Fruit fly (Drosophila melanogaster) whole organism, embryonic: ENCODE measurements around the gene CG15696.

ENCODE experiments used
- Antp ChIP-seq: fragments of 200-800 bp; sonication (Bioruptor generic); optimal IDR thresholded peaks from 3 replicates; lab custom pipeline; 2016; ENCODE audit warnings: missing biosample characterization, missing genetic modification characterization
- Asciz ChIP-seq: fragments of 200-800 bp; sonication (Bioruptor generic); optimal IDR thresholded peaks from 2 replicates; lab custom pipeline; 2017; ENCODE audit warnings: missing biosample characterization, mild to moderate bottlenecking, missing genetic modification characterization, missing genetic modification reagents
- Blimp-1 ChIP-seq: fragments of 200-800 bp; sonication (Bioruptor generic); optimal IDR thresholded peaks from 3 replicates; lab custom pipeline; 2018; ENCODE audit warnings: missing biosample characterization, missing genetic modification characterization, mild to moderate bottlenecking, moderate library complexity, missing genetic modification reagents
- CG10366 ChIP-seq: fragments of 200-800 bp; sonication (Bioruptor generic); IDR thresholded peaks from 2 replicates; pipeline ENCODE4 v1.3.6; 2022; ENCODE audit warnings: missing biosample characterization, missing genetic modification characterization
- CG11247 ChIP-seq: fragments of 200-800 bp; sonication (Bioruptor generic); IDR thresholded peaks from 2 replicates; pipeline ENCODE4 v1.3.6; 2022; ENCODE audit warnings: missing biosample characterization, missing genetic modification characterization
- CG11560 ChIP-seq: fragments of 200-800 bp; sonication (Bioruptor generic); IDR thresholded peaks from 3 replicates; pipeline ENCODE4 v1.3.6; 2022; ENCODE audit warnings: missing biosample characterization, missing genetic modification characterization
- CG15479 ChIP-seq: fragments of 200-800 bp; sonication (Bioruptor generic); optimal IDR thresholded peaks from 3 replicates; lab custom pipeline; 2019; ENCODE audit warnings: missing biosample characterization, mild to moderate bottlenecking, missing genetic modification characterization, moderate library complexity
- CG3065 ChIP-seq: fragments of 200-800 bp; sonication (Bioruptor generic); optimal IDR thresholded peaks from 2 replicates; lab custom pipeline; 2016; ENCODE audit warnings: missing biosample characterization, missing genetic modification characterization
- CG3163 ChIP-seq: fragments of 200-800 bp; sonication (Bioruptor generic); optimal IDR thresholded peaks from 3 replicates; lab custom pipeline; 2016; ENCODE audit warnings: missing biosample characterization, missing genetic modification characterization
- CG32767 ChIP-seq: fragments of 200-800 bp; sonication (Bioruptor generic); IDR thresholded peaks from 2 replicates; pipeline ENCODE4 v1.3.6; 2022; ENCODE audit warnings: missing biosample characterization, missing genetic modification characterization
- CG4424 ChIP-seq: fragments of 200-800 bp; sonication (Bioruptor generic); optimal IDR thresholded peaks from 3 replicates; lab custom pipeline; 2016; ENCODE audit warnings: missing biosample characterization, missing genetic modification characterization
- CG4617 ChIP-seq: fragments of 200-800 bp; sonication (Bioruptor generic); optimal IDR thresholded peaks from 3 replicates; lab custom pipeline; 2016; ENCODE audit warnings: missing biosample characterization, missing genetic modification characterization, borderline replicate concordance
- CG4730 ChIP-seq: fragments of 200-800 bp; sonication (Bioruptor generic); IDR thresholded peaks from 2 replicates; pipeline ENCODE4 v1.3.6; 2022; ENCODE audit warnings: missing biosample characterization, missing genetic modification characterization
- CG9932 ChIP-seq: fragments of 200-800 bp; sonication (Bioruptor generic); IDR thresholded peaks from 2 replicates; pipeline ENCODE4 v1.3.6; 2022; ENCODE audit warnings: missing biosample characterization, missing genetic modification characterization
- CoRest ChIP-seq: fragments of 200-800 bp; sonication (Bioruptor generic); optimal IDR thresholded peaks from 3 replicates; lab custom pipeline; 2018; ENCODE audit warnings: missing biosample characterization, mild to moderate bottlenecking, missing genetic modification characterization, moderate library complexity
- ERR ChIP-seq: fragments of 200-800 bp; sonication (Bioruptor generic); optimal IDR thresholded peaks from 2 replicates; lab custom pipeline; 2016; ENCODE audit warnings: missing biosample characterization, missing genetic modification characterization
- Gsc ChIP-seq: fragments of 200-800 bp; sonication (Bioruptor generic); IDR thresholded peaks from 2 replicates; pipeline ENCODE4 v1.3.6; 2022; ENCODE audit warnings: missing biosample characterization, missing genetic modification characterization
- H15 ChIP-seq: fragments of 200-800 bp; sonication (Bioruptor generic); IDR thresholded peaks from 3 replicates; pipeline ENCODE4 v1.3.6; 2022; ENCODE audit warnings: missing biosample characterization, missing genetic modification characterization
- Kr ChIP-seq: fragments of 200-800 bp; sonication (Bioruptor generic); optimal IDR thresholded peaks from 2 replicates; lab custom pipeline; 2017; ENCODE audit warnings: missing biosample characterization, mild to moderate bottlenecking, missing genetic modification characterization
- NC2β ChIP-seq: fragments of 200-800 bp; sonication (Bioruptor generic); optimal IDR thresholded peaks from 2 replicates; lab custom pipeline; 2016; ENCODE audit warnings: missing biosample characterization, missing genetic modification characterization
- PHDP ChIP-seq: fragments of 200-800 bp; sonication (Bioruptor generic); optimal IDR thresholded peaks from 3 replicates; lab custom pipeline; 2018; ENCODE audit warnings: missing biosample characterization, mild to moderate bottlenecking, missing genetic modification characterization, moderate library complexity
- Ravus ChIP-seq: fragments of 200-800 bp; sonication (Bioruptor generic); IDR thresholded peaks from 2 replicates; pipeline ENCODE4 v1.3.6; 2022; ENCODE audit warnings: missing biosample characterization, missing genetic modification characterization
- Ssrp ChIP-seq: fragments of 200-800 bp; sonication (Bioruptor generic); optimal IDR thresholded peaks from 2 replicates; lab custom pipeline; 2018; ENCODE audit warnings: missing biosample characterization, mild to moderate bottlenecking, missing genetic modification characterization, moderate library complexity
- abd-A ChIP-seq: fragments of 200-800 bp; sonication (Bioruptor generic); optimal IDR thresholded peaks from 3 replicates; lab custom pipeline; 2019; ENCODE audit warnings: missing biosample characterization, mild to moderate bottlenecking, missing genetic modification characterization, moderate library complexity
- amos ChIP-seq: fragments of 200-800 bp; sonication (Bioruptor generic); IDR thresholded peaks from 2 replicates; pipeline ENCODE4 v1.3.6; 2022; ENCODE audit warnings: missing biosample characterization, missing genetic modification characterization; ENCODE audit not compliant: partially characterized antibody
- ase ChIP-seq: fragments of 200-800 bp; sonication (Bioruptor generic); IDR thresholded peaks from 3 replicates; pipeline ENCODE4 v1.3.6; 2022; ENCODE audit warnings: missing biosample characterization, missing genetic modification characterization
- ems ChIP-seq: fragments of 200-800 bp; sonication (Bioruptor generic); optimal IDR thresholded peaks from 3 replicates; lab custom pipeline; 2016; ENCODE audit warnings: missing biosample characterization, missing genetic modification characterization
- ewg ChIP-seq: fragments of 200-800 bp; sonication (Bioruptor generic); optimal IDR thresholded peaks from 3 replicates; lab custom pipeline; 2017; ENCODE audit warnings: mild to moderate bottlenecking, missing biosample characterization, missing genetic modification reagents, missing genetic modification characterization
- gcm ChIP-seq: fragments of 200-800 bp; sonication (Bioruptor generic); optimal IDR thresholded peaks from 2 replicates; lab custom pipeline; 2019; ENCODE audit warnings: missing biosample characterization, mild to moderate bottlenecking, missing genetic modification characterization, moderate library complexity
- gfzf ChIP-seq: fragments of 200-800 bp; sonication (Bioruptor generic); optimal IDR thresholded peaks from 2 replicates; lab custom pipeline; 2016; ENCODE audit warnings: missing biosample characterization, mild to moderate bottlenecking, missing genetic modification characterization, moderate library complexity
- gsb ChIP-seq: fragments of 200-800 bp; sonication (Bioruptor generic); IDR thresholded peaks from 2 replicates; pipeline ENCODE4 v1.3.6; 2022; ENCODE audit warnings: missing biosample characterization, missing genetic modification characterization
- hkb ChIP-seq, 2 experiments: fragments of 200-800 bp in 1 of 2; fragments of >200 bp in 1 of 2; sonication (Bioruptor generic) in 1 of 2; IDR thresholded peaks in 1 of 2; optimal IDR thresholded peaks in 1 of 2; 2 replicates each; pipeline versions ENCODE4 v1.3.6 to Lab custom; 2017 to 2022; ENCODE audit warnings: missing biosample characterization in 1 of 2, missing genetic modification characterization in 1 of 2
- lab ChIP-seq: fragments of 200-800 bp; sonication (Bioruptor generic); optimal IDR thresholded peaks from 3 replicates; lab custom pipeline; 2017; ENCODE audit warnings: missing biosample characterization, missing genetic modification characterization, mild to moderate bottlenecking, moderate library complexity, missing genetic modification reagents
- nerfin-1 ChIP-seq: fragments of 200-800 bp; sonication (Bioruptor generic); optimal IDR thresholded peaks from 3 replicates; lab custom pipeline; 2019; ENCODE audit warnings: missing biosample characterization, mild to moderate bottlenecking, missing genetic modification characterization, moderate library complexity
- nerfin-2 ChIP-seq: fragments of 200-800 bp; sonication (Bioruptor generic); IDR thresholded peaks from 2 replicates; pipeline ENCODE4 v1.3.6; 2022; ENCODE audit warnings: missing biosample characterization, missing genetic modification characterization; ENCODE audit not compliant: partially characterized antibody
- onecut ChIP-seq: fragments of 200-800 bp; sonication (Bioruptor generic); IDR thresholded peaks from 2 replicates; pipeline ENCODE4 v1.3.6; 2022; ENCODE audit warnings: missing biosample characterization, missing genetic modification characterization
- pzg ChIP-seq: fragments of 200-800 bp; sonication (Bioruptor generic); optimal IDR thresholded peaks from 3 replicates; lab custom pipeline; 2018; ENCODE audit warnings: missing biosample characterization, mild to moderate bottlenecking, missing genetic modification characterization, moderate library complexity
- rib ChIP-seq: fragments of 200-800 bp; sonication (Bioruptor generic); IDR thresholded peaks from 2 replicates; pipeline ENCODE4 v1.3.6; 2022; ENCODE audit warnings: missing biosample characterization, missing genetic modification characterization
- seq ChIP-seq: fragments of 200-800 bp; sonication (Bioruptor generic); IDR thresholded peaks from 2 replicates; pipeline ENCODE4 v1.3.6; 2022; ENCODE audit warnings: missing biosample characterization, missing genetic modification characterization
- shn ChIP-seq: fragments of 200-800 bp; sonication (Bioruptor generic); optimal IDR thresholded peaks from 3 replicates; lab custom pipeline; 2016; ENCODE audit warnings: missing biosample characterization, missing genetic modification characterization
- sim ChIP-seq: fragments of 200-800 bp; sonication (Bioruptor generic); IDR thresholded peaks from 2 replicates; pipeline ENCODE4 v1.3.6; 2022; ENCODE audit warnings: missing biosample characterization, missing genetic modification characterization
- tna ChIP-seq: fragments of 200-800 bp; sonication (Bioruptor generic); IDR thresholded peaks from 2 replicates; pipeline ENCODE4 v1.3.6; 2022; ENCODE audit warnings: missing biosample characterization, missing genetic modification characterization; ENCODE audit not compliant: partially characterized antibody
- toy ChIP-seq: fragments of 200-800 bp; sonication (Bioruptor generic); IDR thresholded peaks from 2 replicates; pipeline ENCODE4 v1.3.6; 2022; ENCODE audit warnings: missing biosample characterization, missing genetic modification characterization
- tup ChIP-seq: fragments of 200-800 bp; sonication (Bioruptor generic); optimal IDR thresholded peaks from 2 replicates; lab custom pipeline; 2016; ENCODE audit warnings: missing biosample characterization, mild to moderate bottlenecking, missing genetic modification characterization, moderate library complexity
- vnd ChIP-seq: fragments of 200-800 bp; sonication (Bioruptor generic); IDR thresholded peaks from 3 replicates; pipeline ENCODE4 v1.3.6; 2022; ENCODE audit warnings: missing biosample characterization, missing genetic modification characterization; ENCODE audit not compliant: partially characterized antibody
- vvl ChIP-seq: fragments of 200-800 bp; sonication (Bioruptor generic); IDR thresholded peaks from 2 replicates; pipeline ENCODE4 v1.3.6; 2022; ENCODE audit warnings: missing biosample characterization, missing genetic modification characterization
- yki ChIP-seq: fragments of >200 bp; optimal IDR thresholded peaks from 3 replicates; lab custom pipeline; 2018
- zf30C ChIP-seq: fragments of 200-800 bp; sonication (Bioruptor generic); optimal IDR thresholded peaks from 3 replicates; lab custom pipeline; 2018; ENCODE audit warnings: missing biosample characterization, mild to moderate bottlenecking, missing genetic modification characterization
- zfh1 ChIP-seq: fragments of 200-800 bp; sonication (Bioruptor generic); IDR thresholded peaks from 3 replicates; pipeline ENCODE4 v1.3.6; 2022; ENCODE audit warnings: missing biosample characterization, missing genetic modification characterization

CG15696 gene

dm6 chr3R:20832689-20833524, 14.0 kb upstream of the CG15696 start, which contains the start of gene Synd (continued):
- TF ChIP-seq ERR (GFP tag; lab: Kevin White, UChicago), result no peak
- TF ChIP-seq CG11560, result no peak
- no peak for TF ChIP-seq sim
- TF ChIP-seq gsb (GFP tag; lab: Robert Waterston, UW), result no peak
- peak; percentile 85 for TF ChIP-seq gfzf (GFP tag; lab: Kevin White, UChicago)
- no peak for TF ChIP-seq CG11247
- no peak for TF ChIP-seq ems (GFP tag; lab: Kevin White, UChicago)
- no peak; the same call in 1 of the 2 replicates for TF ChIP-seq rib (GFP tag; lab: Robert Waterston, UW)
- no peak for TF ChIP-seq Asciz (GFP tag; lab: Kevin White, UChicago)
- no peak for TF ChIP-seq yki
- no peak for TF ChIP-seq hkb (optimal IDR thresholded peaks at IDR 0.05; lab: Kevin White, UChicago)
- no peak for TF ChIP-seq hkb (GFP tag; IDR thresholded peaks at IDR 0.05; lab: Robert Waterston, UW)
- TF ChIP-seq NC2β (GFP tag; lab: Kevin White, UChicago), result no peak
- TF ChIP-seq CG4617, result peak; percentile 35
- TF ChIP-seq ase (GFP tag; lab: Robert Waterston, UW), result no peak
- TF ChIP-seq toy, result no peak
- peak; percentile 29 for TF ChIP-seq abd-A
- no peak for TF ChIP-seq CoRest (tag; lab: Kevin White, UChicago)
- no peak for TF ChIP-seq ewg
- TF ChIP-seq CG3065, result no peak
- TF ChIP-seq Antp, result no peak
- TF ChIP-seq CG4730 (GFP tag; lab: Robert Waterston, UW), result no peak
- no peak; the same call in 1 of the 2 replicates for TF ChIP-seq tna (GFP tag; lab: Robert Waterston, UW)
- peak; percentile 7 for TF ChIP-seq gcm
- TF ChIP-seq Kr (GFP tag; lab: Kevin White, UChicago), result no peak
- TF ChIP-seq nerfin-1 (tag; lab: Kevin White, UChicago), result peak; percentile 99
- no peak for TF ChIP-seq nerfin-2 (GFP tag; lab: Robert Waterston, UW)
- no peak for TF ChIP-seq tup (GFP tag; lab: Kevin White, UChicago)
- no peak for TF ChIP-seq seq
- TF ChIP-seq CG3163, result peak; percentile 15
- peak; percentile 13 for TF ChIP-seq PHDP (tag; lab: Kevin White, UChicago)
- TF ChIP-seq Blimp-1, result no peak
- TF ChIP-seq H15 (GFP tag; lab: Robert Waterston, UW), result no peak
- no peak for TF ChIP-seq Ssrp (tag; lab: Kevin White, UChicago)
- TF ChIP-seq onecut (GFP tag; lab: Robert Waterston, UW), result no peak
- TF ChIP-seq CG15479 (GFP tag; lab: Kevin White, UChicago), result peak; percentile 26
- TF ChIP-seq shn (GFP tag; lab: Kevin White, UChicago), result no peak
- TF ChIP-seq zfh1, result no peak
- TF ChIP-seq zf30C, result no peak
- 0 out of 2 replicates have a peak, but pooled peaks have one; percentile 6 for TF ChIP-seq vvl (GFP tag; lab: Robert Waterston, UW)
- peak; percentile 49 for TF ChIP-seq lab (GFP tag; lab: Kevin White, UChicago)
- TF ChIP-seq CG9932 (GFP tag; lab: Robert Waterston, UW), result no peak
- no peak for TF ChIP-seq CG4424 (GFP tag; lab: Kevin White, UChicago)
- no peak for TF ChIP-seq CG10366 (GFP tag; lab: Robert Waterston, UW)
- no peak for TF ChIP-seq Ravus (GFP tag; lab: Robert Waterston, UW)
- TF ChIP-seq vnd (GFP tag; lab: Robert Waterston, UW), result no peak
- peak; percentile 78 for TF ChIP-seq pzg (GFP tag; lab: Kevin White, UChicago)
- TF ChIP-seq amos (GFP tag; lab: Robert Waterston, UW), result peak; percentile 18; the same call in 1 of the 2 replicates
- TF ChIP-seq Gsc (GFP tag; lab: Robert Waterston, UW), result no peak
- TF ChIP-seq CG32767 (GFP tag; lab: Robert Waterston, UW), result no peak
